Fruit fly (Drosophila melanogaster): ENCODE results near the gene CG33272.

The CG33272 gene

dm6 chr3L:11485956-11486609 is 24.3 kb downstream of the CG33272 start (continued):
- TF ChIP-seq D19B (GFP tag; optimal IDR thresholded peaks at IDR 0.05) (no peak), tin (GFP tag; optimal IDR thresholded peaks at IDR 0.05) (no peak), CG2202 (tag; optimal IDR thresholded peaks at IDR 0.05) (peak; percentile 25), zfh1 (GFP tag; IDR thresholded peaks at IDR 0.05) (peak; percentile 42; the same call in 1 of the 3 replicates), Ssrp (tag; optimal IDR thresholded peaks at IDR 0.05) (peak; percentile 19), Fer3 (tag; optimal IDR thresholded peaks at IDR 0.05) (no peak), CG11504 (tag; optimal IDR thresholded peaks at IDR 0.05) (peak; percentile 42), CG7271 (tag; optimal IDR thresholded peaks at IDR 0.05) (no peak), E2f2 (GFP tag; IDR thresholded peaks at IDR 0.05) (peak; percentile 10; the same call in 1 of the 2 replicates), dan (GFP tag; IDR thresholded peaks at IDR 0.05) (no peak), kay (GFP tag; optimal IDR thresholded peaks at IDR 0.05) (no peak), CG12744 (GFP tag; optimal IDR thresholded peaks at IDR 0.05) (no peak), Sry-δ (GFP tag; optimal IDR thresholded peaks at IDR 0.05) (no peak), CG14050 (GFP tag; IDR thresholded peaks at IDR 0.05) (no peak), twi (tag; optimal IDR thresholded peaks at IDR 0.05) (peak; percentile 14), Dek (tag; optimal IDR thresholded peaks at IDR 0.05) (no peak), ci (GFP tag; IDR thresholded peaks at IDR 0.05) (no peak), CG6765 (GFP tag; optimal IDR thresholded peaks at IDR 0.05) (no peak), CG6689 (GFP tag; IDR thresholded peaks at IDR 0.05) (peak; percentile 37; the same call in 1 of the 2 replicates), CG17186 (GFP tag; optimal IDR thresholded peaks at IDR 0.05) (no peak), tll (GFP tag; optimal IDR thresholded peaks at IDR 0.05) (no peak), abd-A (tag; optimal IDR thresholded peaks at IDR 0.05) (no peak), Max (GFP tag; optimal IDR thresholded peaks at IDR 0.05) (peak; percentile 5), ap (GFP tag; IDR thresholded peaks at IDR 0.05) (no peak), vfl (GFP tag; optimal IDR thresholded peaks at IDR 0.05) (no peak), Eip74EF (GFP tag; optimal IDR thresholded peaks at IDR 0.05) (no peak), Ets97D (GFP tag; optimal IDR thresholded peaks at IDR 0.05) (no peak), CG12391 (tag; optimal IDR thresholded peaks at IDR 0.05) (peak; percentile 38), Awh (GFP tag; IDR thresholded peaks at IDR 0.05) (no peak), her (GFP tag; optimal IDR thresholded peaks at IDR 0.05) (no peak), z (GFP tag; IDR thresholded peaks at IDR 0.05) (no peak), ro (GFP tag; IDR thresholded peaks at IDR 0.05) (no peak), amos (GFP tag; IDR thresholded peaks at IDR 0.05; ENCODE audit: partially characterized antibody) (no peak), CG12071 (GFP tag; optimal IDR thresholded peaks at IDR 0.05) (no peak), Myb (GFP tag; optimal IDR thresholded peaks at IDR 0.05) (no peak), grn (GFP tag; optimal IDR thresholded peaks at IDR 0.05) (no peak), lbe (GFP tag; optimal IDR thresholded peaks at IDR 0.05) (no peak), Doc3 (GFP tag; IDR thresholded peaks at IDR 0.05; ENCODE audit: partially characterized antibody) (no peak), Ptx1 (GFP tag; IDR thresholded peaks at IDR 0.05) (no peak), ATbp (GFP tag; optimal IDR thresholded peaks at IDR 0.05) (peak; percentile 26), CG17829 (tag; optimal IDR thresholded peaks at IDR 0.05) (no peak), CG15269 (tag; optimal IDR thresholded peaks at IDR 0.05) (no peak), Fer1 (GFP tag; optimal IDR thresholded peaks at IDR 0.05) (no peak), NK7.1 (GFP tag; optimal IDR thresholded peaks at IDR 0.05) (no peak), salm (tag; optimal IDR thresholded peaks at IDR 0.05) (no peak), Mes4 (GFP tag; optimal IDR thresholded peaks at IDR 0.05) (no peak), ac (GFP tag; optimal IDR thresholded peaks at IDR 0.05) (no peak), CG12104 (GFP tag; optimal IDR thresholded peaks at IDR 0.05) (peak; percentile 44), CG33557 (GFP tag; optimal IDR thresholded peaks at IDR 0.05) (no peak), CG13287 (GFP tag; IDR thresholded peaks at IDR 0.05; ENCODE audit: partially characterized antibody) (no peak)
